Fruit fly (Drosophila melanogaster) whole organism, prepupa: ENCODE results near the gene CG7239.
A peak's percentile ranks its signal among the peaks of the same experiment; 100 is the strongest.

Source experiments
- Blimp-1 ChIP-seq: fragments of 200-800 bp; sonication (Bioruptor generic); optimal IDR thresholded peaks from 3 replicates; lab custom pipeline; 2017; ENCODE audit warnings: missing biosample characterization, missing genetic modification characterization, mild to moderate bottlenecking, moderate library complexity, missing genetic modification reagents
- CG10631 ChIP-seq: fragments of 200-800 bp; sonication (Bioruptor generic); optimal IDR thresholded peaks from 2 replicates; lab custom pipeline; 2016; ENCODE audit warnings: missing biosample characterization, missing genetic modification characterization
- CG11294 ChIP-seq: fragments of 200-800 bp; sonication (Bioruptor generic); IDR thresholded peaks from 2 replicates; pipeline ENCODE4 v1.3.6; 2022; ENCODE audit warnings: missing biosample characterization, missing genetic modification characterization
- CG11762 ChIP-seq: fragments of 200-800 bp; sonication (Bioruptor generic); optimal IDR thresholded peaks from 3 replicates; lab custom pipeline; 2016; ENCODE audit warnings: missing biosample characterization, missing genetic modification characterization; ENCODE audit not compliant: insufficient read depth
- CG11902 ChIP-seq: fragments of 200-800 bp; sonication (Bioruptor generic); optimal IDR thresholded peaks from 3 replicates; lab custom pipeline; 2016; ENCODE audit warnings: missing biosample characterization, missing genetic modification characterization
- CG15336 ChIP-seq: fragments of 200-800 bp; sonication (Bioruptor generic); IDR thresholded peaks from 2 replicates; pipeline ENCODE4 v1.3.6; 2022; ENCODE audit warnings: missing biosample characterization, missing genetic modification characterization
- CG16779 ChIP-seq: fragments of 200-800 bp; sonication (Bioruptor generic); optimal IDR thresholded peaks from 3 replicates; lab custom pipeline; 2017; ENCODE audit warnings: missing biosample characterization, mild to moderate bottlenecking, missing genetic modification characterization
- CG3032 ChIP-seq: fragments of 200-800 bp; optimal IDR thresholded peaks from 2 replicates; lab custom pipeline; 2019; ENCODE audit warnings: missing biosample characterization, mild to moderate bottlenecking, missing genetic modification characterization, moderate library complexity
- CG32006 ChIP-seq: fragments of 200-800 bp; sonication (Bioruptor generic); optimal IDR thresholded peaks from 3 replicates; lab custom pipeline; 2017; ENCODE audit warnings: missing biosample characterization, mild to moderate bottlenecking, missing genetic modification characterization
- CG34406 ChIP-seq: fragments of 200-800 bp; sonication (Bioruptor generic); optimal IDR thresholded peaks from 3 replicates; lab custom pipeline; 2016; ENCODE audit warnings: missing biosample characterization, missing genetic modification characterization
- CG3919 ChIP-seq: fragments of 200-800 bp; sonication (Bioruptor generic); optimal IDR thresholded peaks from 3 replicates; lab custom pipeline; 2016; ENCODE audit warnings: missing biosample characterization, missing genetic modification characterization
- CG4318 ChIP-seq: fragments of 200-800 bp; sonication (Bioruptor generic); optimal IDR thresholded peaks from 3 replicates; lab custom pipeline; 2017; ENCODE audit warnings: missing biosample characterization, mild to moderate bottlenecking, missing genetic modification characterization
- CG6163 ChIP-seq: fragments of 200-800 bp; sonication (Bioruptor generic); IDR thresholded peaks from 3 replicates; pipeline ENCODE4 v1.3.6; 2022; ENCODE audit warnings: missing biosample characterization, missing genetic modification characterization
- CG6276 ChIP-seq: fragments of 200-800 bp; sonication (Bioruptor generic); optimal IDR thresholded peaks from 2 replicates; lab custom pipeline; 2017; ENCODE audit warnings: missing biosample characterization, mild to moderate bottlenecking, missing genetic modification characterization
- CG6792 ChIP-seq: fragments of 200-800 bp; sonication (Bioruptor generic); optimal IDR thresholded peaks from 3 replicates; lab custom pipeline; 2016; ENCODE audit warnings: missing biosample characterization, missing genetic modification characterization
- CG6808 ChIP-seq: fragments of 200-800 bp; sonication (Bioruptor generic); optimal IDR thresholded peaks from 3 replicates; lab custom pipeline; 2017; ENCODE audit warnings: missing biosample characterization, missing genetic modification characterization, mild to moderate bottlenecking, moderate library complexity, missing genetic modification reagents
- CG6854 ChIP-seq: fragments of 200-800 bp; sonication (Bioruptor generic); optimal IDR thresholded peaks from 2 replicates; lab custom pipeline; 2017; ENCODE audit warnings: missing biosample characterization, mild to moderate bottlenecking, missing genetic modification characterization
- CG7368 ChIP-seq: fragments of 200-800 bp; sonication (Bioruptor generic); optimal IDR thresholded peaks from 3 replicates; lab custom pipeline; 2016; ENCODE audit warnings: missing biosample characterization, missing genetic modification characterization
- CG8119 ChIP-seq: fragments of 200-800 bp; sonication (Bioruptor generic); IDR thresholded peaks from 3 replicates; pipeline ENCODE4 v1.3.6; 2022; ENCODE audit warnings: missing biosample characterization, missing genetic modification characterization
- CG8319 ChIP-seq: fragments of 200-800 bp; sonication (Bioruptor generic); optimal IDR thresholded peaks from 3 replicates; lab custom pipeline; 2016; ENCODE audit warnings: missing biosample characterization, missing genetic modification characterization
- CG8632 ChIP-seq: fragments of 200-800 bp; sonication (Bioruptor generic); optimal IDR thresholded peaks from 3 replicates; lab custom pipeline; 2016; ENCODE audit warnings: missing biosample characterization, missing genetic modification characterization
- CG9139 ChIP-seq: fragments of 200-800 bp; sonication (Bioruptor generic); optimal IDR thresholded peaks from 3 replicates; lab custom pipeline; 2017; ENCODE audit warnings: missing biosample characterization, mild to moderate bottlenecking, missing genetic modification characterization
- Eip75B ChIP-seq: fragments of 200-800 bp; sonication (Bioruptor generic); optimal IDR thresholded peaks from 3 replicates; lab custom pipeline; 2016; ENCODE audit warnings: missing biosample characterization, missing genetic modification characterization
- Eip78C ChIP-seq: fragments of 200-800 bp; sonication (Bioruptor generic); peaks from one replicate; lab custom pipeline; 2016; ENCODE audit warnings: missing biosample characterization, missing genetic modification characterization
- Eip93F ChIP-seq: fragments of 200-800 bp; sonication (Bioruptor generic); optimal IDR thresholded peaks from 2 replicates; lab custom pipeline; 2016; ENCODE audit warnings: missing biosample characterization, mild to moderate bottlenecking, missing genetic modification characterization
- Ets21C ChIP-seq: fragments of 200-800 bp; sonication (Bioruptor generic); optimal IDR thresholded peaks from 3 replicates; lab custom pipeline; 2016; ENCODE audit warnings: missing biosample characterization, missing genetic modification characterization
- Ets96B ChIP-seq: fragments of 200-800 bp; optimal IDR thresholded peaks from 2 replicates; lab custom pipeline; 2019; ENCODE audit warnings: missing biosample characterization, mild to moderate bottlenecking, missing genetic modification characterization, moderate library complexity
- Gug ChIP-seq: fragments of 200-800 bp; sonication (Bioruptor generic); IDR thresholded peaks from 2 replicates; pipeline ENCODE4 v1.3.6; 2022; ENCODE audit warnings: missing biosample characterization, missing genetic modification characterization
- Hr38 ChIP-seq: sonication (Bioruptor generic); optimal IDR thresholded peaks from 2 replicates; lab custom pipeline; 2016; ENCODE audit warnings: missing biosample characterization, missing genetic modification characterization
- Hr39 ChIP-seq: fragments of 200-800 bp; sonication (Bioruptor generic); optimal IDR thresholded peaks from 2 replicates; lab custom pipeline; 2016; ENCODE audit warnings: missing biosample characterization, missing genetic modification characterization
- Hr4 ChIP-seq: fragments of 200-800 bp; sonication (Bioruptor generic); optimal IDR thresholded peaks from 3 replicates; lab custom pipeline; 2016; ENCODE audit warnings: missing biosample characterization, missing genetic modification characterization
- Met ChIP-seq: fragments of 200-800 bp; sonication (Bioruptor generic); optimal IDR thresholded peaks from 3 replicates; lab custom pipeline; 2016; ENCODE audit warnings: missing biosample characterization, missing genetic modification characterization
- OdsH ChIP-seq: fragments of 200-800 bp; sonication (Bioruptor generic); optimal IDR thresholded peaks from 3 replicates; lab custom pipeline; 2016; ENCODE audit warnings: missing biosample characterization, missing genetic modification characterization
- Smox ChIP-seq: fragments of 200-800 bp; sonication (Bioruptor generic); optimal IDR thresholded peaks from 3 replicates; lab custom pipeline; 2016; ENCODE audit warnings: missing biosample characterization, missing genetic modification characterization
- Sox14 ChIP-seq: fragments of 200-800 bp; sonication (Bioruptor generic); optimal IDR thresholded peaks from 3 replicates; lab custom pipeline; 2016; ENCODE audit warnings: missing biosample characterization, missing genetic modification characterization
- Sox15 ChIP-seq: fragments of 200-800 bp; sonication (Bioruptor generic); optimal IDR thresholded peaks from 3 replicates; lab custom pipeline; 2016; ENCODE audit warnings: missing biosample characterization, missing genetic modification characterization
- achi ChIP-seq: fragments of 200-800 bp; sonication (Bioruptor generic); optimal IDR thresholded peaks from 3 replicates; lab custom pipeline; 2016; ENCODE audit warnings: missing biosample characterization, missing genetic modification characterization
- acj6 ChIP-seq: fragments of 200-800 bp; sonication (Bioruptor generic); optimal IDR thresholded peaks from 3 replicates; lab custom pipeline; 2016; ENCODE audit warnings: missing biosample characterization, missing genetic modification characterization
- cyc ChIP-seq: fragments of 200-800 bp; sonication (Bioruptor generic); optimal IDR thresholded peaks from 3 replicates; lab custom pipeline; 2016; ENCODE audit warnings: missing biosample characterization, missing genetic modification characterization
- dac ChIP-seq: fragments of 200-800 bp; sonication (Bioruptor generic); optimal IDR thresholded peaks from 2 replicates; lab custom pipeline; 2017; ENCODE audit warnings: missing biosample characterization, mild to moderate bottlenecking, missing genetic modification characterization
- dsx ChIP-seq: fragments of 200-800 bp; optimal IDR thresholded peaks from 3 replicates; lab custom pipeline; 2019; ENCODE audit warnings: missing biosample characterization, mild to moderate bottlenecking, missing genetic modification characterization, moderate library complexity; ENCODE audit not compliant: poor library complexity, severe bottlenecking
- eg ChIP-seq: fragments of 200-800 bp; sonication (Bioruptor generic); IDR thresholded peaks from 3 replicates; pipeline ENCODE4 v1.3.6; 2022; ENCODE audit warnings: missing biosample characterization, missing genetic modification characterization
- fd85E ChIP-seq: fragments of 200-800 bp; sonication (Bioruptor generic); optimal IDR thresholded peaks from 3 replicates; lab custom pipeline; 2016; ENCODE audit warnings: missing biosample characterization, missing genetic modification characterization
- fkh ChIP-seq: fragments of 200-800 bp; sonication (Bioruptor generic); optimal IDR thresholded peaks from 3 replicates; lab custom pipeline; 2017; ENCODE audit warnings: missing biosample characterization, mild to moderate bottlenecking, missing genetic modification characterization, moderate library complexity
- lz ChIP-seq: fragments of 200-800 bp; sonication (Bioruptor generic); optimal IDR thresholded peaks from 3 replicates; lab custom pipeline; 2016; ENCODE audit warnings: missing biosample characterization, missing genetic modification characterization
- pdm3 ChIP-seq: fragments of 200-800 bp; sonication (Bioruptor generic); optimal IDR thresholded peaks from 3 replicates; lab custom pipeline; 2016; ENCODE audit warnings: missing biosample characterization, missing genetic modification characterization
- salr ChIP-seq, 2 experiments: fragments of 200-800 bp; sonication (Bioruptor generic); optimal IDR thresholded peaks; 3 replicates each; lab custom pipeline; 2016 to 2018; ENCODE audit warnings: missing biosample characterization in 2 of 2, missing genetic modification characterization in 2 of 2, mild to moderate bottlenecking in 1 of 2
- ss ChIP-seq, 2 experiments: fragments of 200-800 bp; sonication (Bioruptor generic); optimal IDR thresholded peaks; 2 replicates in 1 of 2; 3 replicates in 1 of 2; lab custom pipeline; 2017 to 2018; ENCODE audit warnings: mild to moderate bottlenecking in 2 of 2, missing biosample characterization in 2 of 2, missing genetic modification characterization in 2 of 2, moderate library complexity in 1 of 2
- topi ChIP-seq: fragments of 200-800 bp; sonication (Bioruptor generic); optimal IDR thresholded peaks from 3 replicates; lab custom pipeline; 2016; ENCODE audit warnings: missing biosample characterization, missing genetic modification characterization

CG7239 gene

dm6 chr2L:5793098-5793497, 8.9 kb upstream of the CG7239 start:
- TF ChIP-seq pdm3 (no peak), CG34406 (GFP tag; lab: Kevin White, UChicago) (no peak), Hr38 (no peak), CG8632 (no peak), salr (GFP tag; optimal IDR thresholded peaks at IDR 0.05; lab: Kevin White, UChicago) (no peak)
- TF ChIP-seq, all 60 proteins: peak for 0

dm6 chr2L:5795192-5795591, 6.8 kb upstream of the CG7239 start:
- TF ChIP-seq Eip78C (GFP tag; lab: Kevin White, UChicago) (peak; percentile 4), CG6163 (GFP tag; lab: Robert Waterston, UW) (peak; percentile 55; the same call in 2 of the 3 replicates), CG32006 (GFP tag; lab: Kevin White, UChicago) (peak; percentile 49), CG4318 (GFP tag; lab: Kevin White, UChicago) (no peak), CG7368 (no peak), Hr38 (no peak), Hr4 (GFP tag; lab: Kevin White, UChicago) (peak; percentile 17), CG11902 (GFP tag; lab: Kevin White, UChicago) (no peak), CG10631 (peak; percentile 17), CG9139 (GFP tag; lab: Kevin White, UChicago) (no peak), eg (peak; percentile 44; the same call in 1 of the 3 replicates), CG6792 (GFP tag; lab: Kevin White, UChicago) (no peak), Eip93F (GFP tag; lab: Kevin White, UChicago) (no peak), Ets21C (GFP tag; lab: Kevin White, UChicago) (no peak), CG6808 (no peak), CG15336 (GFP tag; lab: Robert Waterston, UW) (peak; percentile 53), topi (GFP tag; lab: Kevin White, UChicago) (no peak), CG3032 (tag; lab: Kevin White, UChicago) (no peak), dac (GFP tag; lab: Kevin White, UChicago) (no peak)

dm6 chr2L:5797977-5798376, 4.0 kb upstream of the CG7239 start:
- TF ChIP-seq Sox15 (GFP tag; lab: Kevin White, UChicago): no peak
- no peak for TF ChIP-seq CG8319 (GFP tag; lab: Kevin White, UChicago)
- no peak for TF ChIP-seq CG6163 (GFP tag; lab: Robert Waterston, UW)
- no peak for TF ChIP-seq acj6 (GFP tag; lab: Kevin White, UChicago)
- no peak for TF ChIP-seq dac (GFP tag; lab: Kevin White, UChicago)
- no peak for TF ChIP-seq CG11294 (GFP tag; lab: Robert Waterston, UW)
- no peak for TF ChIP-seq OdsH (GFP tag; lab: Kevin White, UChicago)
- no peak for TF ChIP-seq Gug (GFP tag; lab: Robert Waterston, UW)
- TF ChIP-seq ss (GFP tag; optimal IDR thresholded peaks at IDR 0.05; lab: Kevin White, UChicago): no peak
- no peak for TF ChIP-seq CG7368
- no peak for TF ChIP-seq CG34406 (GFP tag; lab: Kevin White, UChicago)
- TF ChIP-seq CG15336 (GFP tag; lab: Robert Waterston, UW): no peak
- TF ChIP-seq eg: no peak
- no peak for TF ChIP-seq lz (GFP tag; lab: Kevin White, UChicago)
- TF ChIP-seq Sox14 (GFP tag; lab: Kevin White, UChicago): no peak
- no peak for TF ChIP-seq CG32006 (GFP tag; lab: Kevin White, UChicago)
- no peak for TF ChIP-seq salr (GFP tag; optimal IDR thresholded peaks at IDR 0.05; lab: Kevin White, UChicago)
- no peak for TF ChIP-seq fd85E (GFP tag; lab: Kevin White, UChicago)
- TF ChIP-seq cyc (GFP tag; lab: Kevin White, UChicago): no peak
- no peak for TF ChIP-seq Ets96B
- TF ChIP-seq fkh (GFP tag; lab: Kevin White, UChicago): peak; percentile 91
- TF ChIP-seq CG3919 (GFP tag; lab: Kevin White, UChicago): no peak
- no peak for TF ChIP-seq CG11902 (GFP tag; lab: Kevin White, UChicago)
- TF ChIP-seq Smox (GFP tag; lab: Kevin White, UChicago): no peak
- TF ChIP-seq CG6276 (GFP tag; lab: Kevin White, UChicago): peak; percentile 10
- no peak for TF ChIP-seq Blimp-1 (GFP tag; lab: Kevin White, UChicago)
- peak; percentile 14 for TF ChIP-seq CG8632
- TF ChIP-seq CG6854 (GFP tag; lab: Kevin White, UChicago): no peak
- no peak for TF ChIP-seq dsx (GFP tag; lab: Kevin White, UChicago)
- no peak for TF ChIP-seq CG11762 (GFP tag; lab: Kevin White, UChicago)
- TF ChIP-seq achi (GFP tag; lab: Kevin White, UChicago): no peak
- TF ChIP-seq Met (GFP tag; lab: Kevin White, UChicago): no peak
- no peak for TF ChIP-seq Hr39 (GFP tag; lab: Kevin White, UChicago)
- no peak for TF ChIP-seq Eip75B (GFP tag; lab: Kevin White, UChicago)
- TF ChIP-seq CG8119 (GFP tag; lab: Robert Waterston, UW): no peak
- no peak for TF ChIP-seq CG16779 (tag; lab: Kevin White, UChicago)
